Worm (Caenorhabditis elegans): Measurements from ENCODE around the gene H40L08.3.

- TF ChIP-seq W03F9.2 (tag; optimal IDR thresholded peaks at IDR 0.05) (no peak), dao-5 (tag; optimal IDR thresholded peaks at IDR 0.05) (no peak)
These were observed 1.0 kb upstream of the H40L08.3 start for ce11 chrX:15076909-15077308.

All from whole organism, L4/young adult.